Worm (Caenorhabditis elegans) whole organism, L4 larva: Measurements from ENCODE around the gene egl-6.

ENCODE experiments used
- Y5F2A.4 ChIP-seq: fragments of 200-800 bp; sonication (Bioruptor generic); optimal IDR thresholded peaks from 2 replicates; lab custom pipeline; 2018; ENCODE audit warnings: mild to moderate bottlenecking, missing genetic modification characterization, missing compliant biosample characterization
- ceh-32 ChIP-seq: sonication (generic microtip); optimal IDR thresholded peaks from 2 replicates; lab custom pipeline; 2016; ENCODE audit warnings: mild to moderate bottlenecking, missing genetic modification characterization, missing compliant biosample characterization; ENCODE audit not compliant: poor library complexity
- ceh-82 ChIP-seq: sonication (generic microtip); optimal IDR thresholded peaks from 2 replicates; lab custom pipeline; 2017; ENCODE audit warnings: missing biosample characterization, missing genetic modification characterization
- cey-2 ChIP-seq: sonication (generic microtip); optimal IDR thresholded peaks from 3 replicates; lab custom pipeline; 2017; ENCODE audit warnings: missing genetic modification characterization, mild to moderate bottlenecking, missing compliant biosample characterization, antibody characterized with exemption, borderline replicate concordance; ENCODE audit not compliant: insufficient read depth
- hlh-11 ChIP-seq: fragments of 200-800 bp; sonication (Bioruptor generic); optimal IDR thresholded peaks from 2 replicates; lab custom pipeline; 2018; ENCODE audit warnings: mild to moderate bottlenecking, missing genetic modification characterization, missing compliant biosample characterization
- mdl-1 ChIP-seq, 2 experiments: fragments of 150-350 bp in 1 of 2; sonication (generic microtip) in 1 of 2; optimal IDR thresholded peaks; 2 replicates each; lab custom pipeline; 2014 to 2017; ENCODE audit warnings: missing biosample characterization in 2 of 2, missing genetic modification characterization in 2 of 2
- nhr-102 ChIP-seq: sonication (generic microtip); optimal IDR thresholded peaks from 2 replicates; lab custom pipeline; 2016; ENCODE audit warnings: mild to moderate bottlenecking, missing genetic modification characterization, moderate library complexity, missing compliant biosample characterization
- nhr-237 ChIP-seq: sonication (generic microtip); optimal IDR thresholded peaks from 2 replicates; lab custom pipeline; 2017; ENCODE audit warnings: missing biosample characterization, missing genetic modification characterization
- nhr-28 ChIP-seq: fragments of 150-350 bp; optimal IDR thresholded peaks from 2 replicates; lab custom pipeline; 2014; ENCODE audit warnings: missing biosample characterization, missing genetic modification characterization
- nhr-6 ChIP-seq: fragments of 150-350 bp; optimal IDR thresholded peaks from 2 replicates; lab custom pipeline; 2014; ENCODE audit warnings: missing biosample characterization, missing genetic modification characterization

DNA sequence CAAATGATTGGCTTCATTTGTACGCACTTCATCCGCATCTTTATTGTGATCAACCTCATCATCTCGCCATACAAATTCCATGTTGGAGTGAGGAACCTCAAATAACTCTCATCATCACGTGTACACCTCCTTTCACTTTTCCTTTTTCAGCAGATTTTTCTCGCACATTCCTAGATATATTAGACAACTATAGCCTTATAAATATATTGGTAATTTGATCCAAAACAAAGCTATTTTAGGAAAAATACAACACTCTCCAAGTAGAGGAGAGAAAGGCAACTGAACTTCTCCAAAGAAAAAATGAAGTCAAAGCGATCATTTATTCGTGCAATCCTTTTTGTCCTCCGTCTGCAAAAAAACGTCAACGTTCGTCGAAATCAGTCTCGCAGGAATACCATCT is 27.9 kb downstream of the egl-6 start, which contains the start of gene R07E4.1:
- TF ChIP-seq hlh-11 (tag; lab: Kevin White, UChicago) = no peak
- no peak for TF ChIP-seq Y5F2A.4 (GFP tag; lab: Kevin White, UChicago)
- no peak for TF ChIP-seq nhr-28 (tag; lab: Kevin White, UChicago)
- TF ChIP-seq nhr-6 (tag; lab: Kevin White, UChicago) = no peak
- TF ChIP-seq nhr-237 (tag; lab: Kevin White, UChicago) = no peak
- TF ChIP-seq nhr-102 = no peak
- TF ChIP-seq ceh-82 (tag; lab: Kevin White, UChicago) = no peak
- no peak for TF ChIP-seq cey-2 (tag; lab: Kevin White, UChicago)
- no peak for TF ChIP-seq ceh-32 (tag; lab: Kevin White, UChicago)
- TF ChIP-seq mdl-1 (tag; optimal IDR thresholded peaks at IDR 0.05; lab: Kevin White, UChicago) = no peak
